In genomic region chr3R:4731828-4732657, dm6 we compare ENCODE assay signal across 1 fruit fly cellular context.
A peak's percentile ranks its signal among the peaks of the same experiment; 100 is the strongest.
TF ChIP-seq lines count a peak whose summit lies in the region.

Gene Nep2, minus strand, starts transcription at chr3R:4731878.

TF ChIP-seq in whole organism, embryonic, 481 proteins besides CTCF, POLR2A, EP300 and RAD21 (continued from another document and continues in another):
- no peak for TF ChIP-seq CG11456 (GFP tag; IDR thresholded peaks at IDR 0.05; lab: Robert Waterston, UW)
- no peak for TF ChIP-seq CG14441 (GFP tag; IDR thresholded peaks at IDR 0.05; lab: Robert Waterston, UW)
- no peak for TF ChIP-seq bowl (GFP tag; IDR thresholded peaks at IDR 0.05; lab: Robert Waterston, UW)
- no peak for TF ChIP-seq jigr1 (GFP tag; IDR thresholded peaks at IDR 0.05; lab: Robert Waterston, UW)
- TF ChIP-seq Mrtf (GFP tag; IDR thresholded peaks at IDR 0.05; lab: Robert Waterston, UW) = no peak
- TF ChIP-seq CG3726 (GFP tag; IDR thresholded peaks at IDR 0.05; lab: Robert Waterston, UW) = no peak
- TF ChIP-seq CG17361 (GFP tag; IDR thresholded peaks at IDR 0.05; lab: Robert Waterston, UW) = peak; percentile 77
- no peak for TF ChIP-seq pros (GFP tag; optimal IDR thresholded peaks at IDR 0.05; lab: Kevin White, UChicago)
- TF ChIP-seq eve (GFP tag; optimal IDR thresholded peaks at IDR 0.05; lab: Kevin White, UChicago) = peak in 1 of 2 experiments; percentile 56
- TF ChIP-seq E2f1 (GFP tag; IDR thresholded peaks at IDR 0.05; lab: Robert Waterston, UW) = no peak
- TF ChIP-seq ind (GFP tag; optimal IDR thresholded peaks at IDR 0.05; lab: Kevin White, UChicago) = peak; percentile 18
- no peak for TF ChIP-seq Ets97D (GFP tag; optimal IDR thresholded peaks at IDR 0.05; lab: Kevin White, UChicago)
- TF ChIP-seq Stat92E (GFP tag; optimal IDR thresholded peaks at IDR 0.05; lab: Kevin White, UChicago) = no peak
- no peak for TF ChIP-seq Vsx1 (GFP tag; optimal IDR thresholded peaks at IDR 0.05; lab: Kevin White, UChicago)
- 0 out of 2 replicates have a peak, but pooled peaks have one; percentile 15 for TF ChIP-seq al (GFP tag; IDR thresholded peaks at IDR 0.05; lab: Robert Waterston, UW)
- TF ChIP-seq aop (GFP tag; IDR thresholded peaks at IDR 0.05; lab: Robert Waterston, UW) = no peak
- no peak for TF ChIP-seq CG12942 (GFP tag; optimal IDR thresholded peaks at IDR 0.05; lab: Kevin White, UChicago)
- no peak for TF ChIP-seq scrt (GFP tag; optimal IDR thresholded peaks at IDR 0.05; lab: Kevin White, UChicago)
- TF ChIP-seq prd (optimal IDR thresholded peaks at IDR 0.05; lab: Kevin White, UChicago) = no peak
- no peak for TF ChIP-seq prd (GFP tag; IDR thresholded peaks at IDR 0.05; lab: Robert Waterston, UW)
- no peak for TF ChIP-seq CG1024 (GFP tag; IDR thresholded peaks at IDR 0.05; lab: Robert Waterston, UW)
- peak; percentile 28 for TF ChIP-seq CG9797 (GFP tag; optimal IDR thresholded peaks at IDR 0.05; lab: Kevin White, UChicago)
- no peak for TF ChIP-seq Abd-B (GFP tag; optimal IDR thresholded peaks at IDR 0.05; lab: Kevin White, UChicago)
- TF ChIP-seq mld (GFP tag; IDR thresholded peaks at IDR 0.05; lab: Robert Waterston, UW; ENCODE audit: partially characterized antibody) = peak; percentile 66; the same call in 2 of the 3 replicates
- no peak for TF ChIP-seq hth (optimal IDR thresholded peaks at IDR 0.05; lab: Kevin White, UChicago)
- no peak for TF ChIP-seq bigmax (GFP tag; optimal IDR thresholded peaks at IDR 0.05; lab: Kevin White, UChicago)
- no peak for TF ChIP-seq B-H2 (GFP tag; optimal IDR thresholded peaks at IDR 0.05; lab: Kevin White, UChicago)
- TF ChIP-seq hkb (optimal IDR thresholded peaks at IDR 0.05; lab: Kevin White, UChicago) = no peak
- TF ChIP-seq hkb (GFP tag; IDR thresholded peaks at IDR 0.05; lab: Robert Waterston, UW) = no peak
- peak; percentile 78 for TF ChIP-seq CG7963 (GFP tag; IDR thresholded peaks at IDR 0.05; lab: Robert Waterston, UW; ENCODE audit: partially characterized antibody)
- peak; percentile 21 for TF ChIP-seq CG1603 (tag; optimal IDR thresholded peaks at IDR 0.05; lab: Kevin White, UChicago)
- TF ChIP-seq dan (GFP tag; IDR thresholded peaks at IDR 0.05; lab: Robert Waterston, UW) = no peak
- peak; percentile 28 for TF ChIP-seq fd96Cb (tag; optimal IDR thresholded peaks at IDR 0.05; lab: Kevin White, UChicago)
- TF ChIP-seq CG4820 (GFP tag; optimal IDR thresholded peaks at IDR 0.05; lab: Kevin White, UChicago) = no peak
- TF ChIP-seq jumu (GFP tag; optimal IDR thresholded peaks at IDR 0.05; lab: Kevin White, UChicago) = no peak
- no peak for TF ChIP-seq CG30431 (GFP tag; optimal IDR thresholded peaks at IDR 0.05; lab: Kevin White, UChicago)
- TF ChIP-seq CG11560 (tag; IDR thresholded peaks at IDR 0.05; lab: Robert Waterston, UW) = no peak
- TF ChIP-seq CG11085 (GFP tag; IDR thresholded peaks at IDR 0.05; lab: Robert Waterston, UW) = no peak
- no peak for TF ChIP-seq Ravus (GFP tag; IDR thresholded peaks at IDR 0.05; lab: Robert Waterston, UW)
- TF ChIP-seq Max (GFP tag; optimal IDR thresholded peaks at IDR 0.05; lab: Kevin White, UChicago) = no peak
- TF ChIP-seq CG13775 (GFP tag; optimal IDR thresholded peaks at IDR 0.05; lab: Kevin White, UChicago) = peak; percentile 37
- TF ChIP-seq ase (GFP tag; IDR thresholded peaks at IDR 0.05; lab: Robert Waterston, UW) = no peak
- no peak for TF ChIP-seq twi (tag; optimal IDR thresholded peaks at IDR 0.05; lab: Kevin White, UChicago)
- no peak for TF ChIP-seq Lpt (GFP tag; optimal IDR thresholded peaks at IDR 0.05; lab: Kevin White, UChicago)
- no peak for TF ChIP-seq oc (tag; optimal IDR thresholded peaks at IDR 0.05; lab: Kevin White, UChicago)
- no peak for TF ChIP-seq insv (GFP tag; optimal IDR thresholded peaks at IDR 0.05; lab: Kevin White, UChicago)
- no peak for TF ChIP-seq CG33213 (GFP tag; optimal IDR thresholded peaks at IDR 0.05; lab: Kevin White, UChicago)
- no peak for TF ChIP-seq dimm (GFP tag; IDR thresholded peaks at IDR 0.05; lab: Robert Waterston, UW)
- no peak for TF ChIP-seq sob (GFP tag; IDR thresholded peaks at IDR 0.05; lab: Robert Waterston, UW)
- peak; percentile 2 for TF ChIP-seq cato (GFP tag; optimal IDR thresholded peaks at IDR 0.05; lab: Kevin White, UChicago; ENCODE audit: borderline replicate concordance)
- TF ChIP-seq sim (GFP tag; IDR thresholded peaks at IDR 0.05; lab: Robert Waterston, UW) = no peak
- TF ChIP-seq kni (GFP tag; optimal IDR thresholded peaks at IDR 0.05; lab: Kevin White, UChicago) = no peak
- no peak for TF ChIP-seq HmgZ (tag; optimal IDR thresholded peaks at IDR 0.05; lab: Kevin White, UChicago)
- TF ChIP-seq bab2 (GFP tag; optimal IDR thresholded peaks at IDR 0.05; lab: Kevin White, UChicago) = peak; percentile 5
- TF ChIP-seq Pdp1 (GFP tag; optimal IDR thresholded peaks at IDR 0.05; lab: Kevin White, UChicago) = peak in 1 of 2 experiments; percentile 16
- TF ChIP-seq CG15269 (tag; optimal IDR thresholded peaks at IDR 0.05; lab: Kevin White, UChicago) = no peak
- no peak for TF ChIP-seq gsb (GFP tag; IDR thresholded peaks at IDR 0.05; lab: Robert Waterston, UW)
- 0 out of 3 replicates have a peak, but pooled peaks have one; percentile 5 for TF ChIP-seq CG11695 (GFP tag; IDR thresholded peaks at IDR 0.05; lab: Robert Waterston, UW)
- no peak for TF ChIP-seq Rx (GFP tag; IDR thresholded peaks at IDR 0.05; lab: Robert Waterston, UW)
- TF ChIP-seq Sox100B (GFP tag; optimal IDR thresholded peaks at IDR 0.05; lab: Kevin White, UChicago) = peak; percentile 65
- peak; percentile 56 for TF ChIP-seq Scr (GFP tag; IDR thresholded peaks at IDR 0.05; lab: Robert Waterston, UW; ENCODE audit: partially characterized antibody)
- no peak for TF ChIP-seq Optix (GFP tag; IDR thresholded peaks at IDR 0.05; lab: Robert Waterston, UW)
- no peak for TF ChIP-seq CG31388 (GFP tag; optimal IDR thresholded peaks at IDR 0.05; lab: Kevin White, UChicago)
- TF ChIP-seq D19A (tag; optimal IDR thresholded peaks at IDR 0.05; lab: Kevin White, UChicago) = peak; percentile 7
- no peak for TF ChIP-seq CG6254 (GFP tag; optimal IDR thresholded peaks at IDR 0.05; lab: Kevin White, UChicago)
- no peak for TF ChIP-seq pnt (GFP tag; optimal IDR thresholded peaks at IDR 0.05; lab: Kevin White, UChicago)
- no peak for TF ChIP-seq ken (GFP tag; IDR thresholded peaks at IDR 0.05; lab: Robert Waterston, UW)
- no peak for TF ChIP-seq Jarid2 (GFP tag; optimal IDR thresholded peaks at IDR 0.05; lab: Kevin White, UChicago)
- peak; percentile 18 for TF ChIP-seq lab (GFP tag; optimal IDR thresholded peaks at IDR 0.05; lab: Kevin White, UChicago)
- no peak for TF ChIP-seq Elba2 (GFP tag; optimal IDR thresholded peaks at IDR 0.05; lab: Kevin White, UChicago)
- TF ChIP-seq CG32767 (GFP tag; IDR thresholded peaks at IDR 0.05; lab: Robert Waterston, UW) = 0 out of 2 replicates have a peak, but pooled peaks have one; percentile 8
- TF ChIP-seq CG6175 (GFP tag; IDR thresholded peaks at IDR 0.05; lab: Robert Waterston, UW) = no peak
- no peak for TF ChIP-seq CG11247 (GFP tag; IDR thresholded peaks at IDR 0.05; lab: Robert Waterston, UW)
- TF ChIP-seq CG18262 (tag; optimal IDR thresholded peaks at IDR 0.05; lab: Kevin White, UChicago) = peak; percentile 44
- no peak for TF ChIP-seq CG3838 (GFP tag; optimal IDR thresholded peaks at IDR 0.05; lab: Kevin White, UChicago)
- no peak for TF ChIP-seq CG34224 (GFP tag; IDR thresholded peaks at IDR 0.05; lab: Robert Waterston, UW; ENCODE audit: partially characterized antibody)
- TF ChIP-seq CG13296 (GFP tag; optimal IDR thresholded peaks at IDR 0.05; lab: Kevin White, UChicago) = no peak
- TF ChIP-seq MBD-R2 (GFP tag; IDR thresholded peaks at IDR 0.05; lab: Robert Waterston, UW) = no peak
- TF ChIP-seq sr (GFP tag; IDR thresholded peaks at IDR 0.05; lab: Robert Waterston, UW) = no peak
- no peak for TF ChIP-seq CG1602 (GFP tag; optimal IDR thresholded peaks at IDR 0.05; lab: Kevin White, UChicago)
- no peak for TF ChIP-seq CG7987 (GFP tag; optimal IDR thresholded peaks at IDR 0.05; lab: Kevin White, UChicago)
- peak; percentile 78 for TF ChIP-seq bbx (GFP tag; IDR thresholded peaks at IDR 0.05; lab: Robert Waterston, UW; ENCODE audit: partially characterized antibody)
- no peak for TF ChIP-seq NC2β (GFP tag; optimal IDR thresholded peaks at IDR 0.05; lab: Kevin White, UChicago)
- no peak for TF ChIP-seq gcm2 (GFP tag; optimal IDR thresholded peaks at IDR 0.05; lab: Kevin White, UChicago)
- peak; percentile 39 for TF ChIP-seq CG7839 (tag; optimal IDR thresholded peaks at IDR 0.05; lab: Kevin White, UChicago)
- TF ChIP-seq zfh1 (GFP tag; IDR thresholded peaks at IDR 0.05; lab: Robert Waterston, UW) = 0 out of 3 replicates have a peak, but pooled peaks have one; percentile 26
- TF ChIP-seq Hr78 (GFP tag; optimal IDR thresholded peaks at IDR 0.05; lab: Kevin White, UChicago) = no peak
- no peak for TF ChIP-seq C15 (GFP tag; IDR thresholded peaks at IDR 0.05; lab: Robert Waterston, UW)
- no peak for TF ChIP-seq CG10147 (GFP tag; optimal IDR thresholded peaks at IDR 0.05; lab: Kevin White, UChicago)
- TF ChIP-seq Hey (tag; optimal IDR thresholded peaks at IDR 0.05; lab: Kevin White, UChicago) = no peak
- TF ChIP-seq D (optimal IDR thresholded peaks at IDR 0.05; lab: Kevin White, UChicago) = no peak
- peak; percentile 29 for TF ChIP-seq D (GFP tag; optimal IDR thresholded peaks at IDR 0.05; lab: Kevin White, UChicago)
- no peak for TF ChIP-seq CkIIα-i1 (GFP tag; IDR thresholded peaks at IDR 0.05; lab: Robert Waterston, UW)
- TF ChIP-seq Nf-YC (tag; optimal IDR thresholded peaks at IDR 0.05; lab: Kevin White, UChicago) = no peak
- no peak for TF ChIP-seq caup (GFP tag; optimal IDR thresholded peaks at IDR 0.05; lab: Kevin White, UChicago; ENCODE audit: severe bottlenecking)
- TF ChIP-seq crp (GFP tag; optimal IDR thresholded peaks at IDR 0.05; lab: Kevin White, UChicago) = no peak
- no peak for TF ChIP-seq Fer2 (tag; optimal IDR thresholded peaks at IDR 0.05; lab: Kevin White, UChicago)
- no peak for TF ChIP-seq Ssrp (tag; optimal IDR thresholded peaks at IDR 0.05; lab: Kevin White, UChicago)
- no peak for TF ChIP-seq CG18599 (GFP tag; optimal IDR thresholded peaks at IDR 0.05; lab: Kevin White, UChicago)
- TF ChIP-seq CG17328 (GFP tag; IDR thresholded peaks at IDR 0.05; lab: Robert Waterston, UW) = no peak
- TF ChIP-seq CG7745 (tag; optimal IDR thresholded peaks at IDR 0.05; lab: Kevin White, UChicago) = no peak
- no peak for TF ChIP-seq CG17186 (GFP tag; optimal IDR thresholded peaks at IDR 0.05; lab: Kevin White, UChicago)
- TF ChIP-seq CG2129 (GFP tag; IDR thresholded peaks at IDR 0.05; lab: Robert Waterston, UW; ENCODE audit: partially characterized antibody) = no peak
- TF ChIP-seq h (optimal IDR thresholded peaks at IDR 0.05; lab: Kevin White, UChicago) = no peak
- TF ChIP-seq dmrt11E (tag; optimal IDR thresholded peaks at IDR 0.05; lab: Kevin White, UChicago) = peak; percentile 1
- TF ChIP-seq stwl (tag; optimal IDR thresholded peaks at IDR 0.05; lab: Kevin White, UChicago) = peak; percentile 70
- no peak for TF ChIP-seq emc (GFP tag; optimal IDR thresholded peaks at IDR 0.05; lab: Kevin White, UChicago)
- peak; percentile 1 for TF ChIP-seq CG9609 (GFP tag; optimal IDR thresholded peaks at IDR 0.05; lab: Kevin White, UChicago)
- no peak for TF ChIP-seq Six4 (GFP tag; optimal IDR thresholded peaks at IDR 0.05; lab: Kevin White, UChicago)
- TF ChIP-seq mirr (GFP tag; optimal IDR thresholded peaks at IDR 0.05; lab: Kevin White, UChicago) = no peak
- TF ChIP-seq usp (GFP tag; optimal IDR thresholded peaks at IDR 0.05; lab: Kevin White, UChicago) = no peak
- TF ChIP-seq dm (GFP tag; optimal IDR thresholded peaks at IDR 0.05; lab: Kevin White, UChicago) = no peak
- no peak for TF ChIP-seq CG10431 (GFP tag; optimal IDR thresholded peaks at IDR 0.05; lab: Kevin White, UChicago)
- peak; percentile 27 for TF ChIP-seq CG2116 (GFP tag; optimal IDR thresholded peaks at IDR 0.05; lab: Kevin White, UChicago)
- no peak for TF ChIP-seq yki (optimal IDR thresholded peaks at IDR 0.05; lab: Kevin White, UChicago)
- no peak for TF ChIP-seq repo (GFP tag; optimal IDR thresholded peaks at IDR 0.05; lab: Kevin White, UChicago)
- TF ChIP-seq CG10462 (GFP tag; optimal IDR thresholded peaks at IDR 0.05; lab: Kevin White, UChicago) = no peak
- no peak for TF ChIP-seq Nf-YB (GFP tag; optimal IDR thresholded peaks at IDR 0.05; lab: Kevin White, UChicago)
- TF ChIP-seq CG15011 (GFP tag; optimal IDR thresholded peaks at IDR 0.05; lab: Kevin White, UChicago) = no peak
- peak; percentile 47 for TF ChIP-seq CG10979 (tag; optimal IDR thresholded peaks at IDR 0.05; lab: Kevin White, UChicago)
- peak; percentile 63 for TF ChIP-seq gfzf (GFP tag; optimal IDR thresholded peaks at IDR 0.05; lab: Kevin White, UChicago)
- no peak for TF ChIP-seq schlank (tag; optimal IDR thresholded peaks at IDR 0.05; lab: Kevin White, UChicago)
- no peak for TF ChIP-seq CG8388 (GFP tag; optimal IDR thresholded peaks at IDR 0.05; lab: Kevin White, UChicago)
- TF ChIP-seq CG8359 (GFP tag; optimal IDR thresholded peaks at IDR 0.05; lab: Kevin White, UChicago; ENCODE audit: borderline replicate concordance) = no peak
- no peak for TF ChIP-seq Trl (optimal IDR thresholded peaks at IDR 0.05; lab: Kevin White, UChicago)
- TF ChIP-seq Trl (GFP tag; optimal IDR thresholded peaks at IDR 0.05; lab: Kevin White, UChicago) = no peak
- TF ChIP-seq CG13123 (GFP tag; optimal IDR thresholded peaks at IDR 0.05; lab: Kevin White, UChicago) = no peak
- TF ChIP-seq CG16815 (GFP tag; optimal IDR thresholded peaks at IDR 0.05; lab: Kevin White, UChicago) = peak; percentile 17
- TF ChIP-seq Usf (GFP tag; optimal IDR thresholded peaks at IDR 0.05; lab: Kevin White, UChicago) = peak; percentile 50
- no peak for TF ChIP-seq pita (GFP tag; optimal IDR thresholded peaks at IDR 0.05; lab: Kevin White, UChicago)
- TF ChIP-seq ERR (GFP tag; optimal IDR thresholded peaks at IDR 0.05; lab: Kevin White, UChicago) = no peak
- no peak for TF ChIP-seq org-1 (GFP tag; optimal IDR thresholded peaks at IDR 0.05; lab: Kevin White, UChicago)
- peak; percentile 47; the same call in 1 of the 2 replicates for TF ChIP-seq CG11696 (GFP tag; IDR thresholded peaks at IDR 0.05; lab: Robert Waterston, UW)
- no peak for TF ChIP-seq peb (GFP tag; IDR thresholded peaks at IDR 0.05; lab: Robert Waterston, UW)
- peak; percentile 16 for TF ChIP-seq grau (tag; optimal IDR thresholded peaks at IDR 0.05; lab: Kevin White, UChicago)
- TF ChIP-seq CG34376 (GFP tag; optimal IDR thresholded peaks at IDR 0.05; lab: Kevin White, UChicago) = no peak
- TF ChIP-seq Gug (GFP tag; IDR thresholded peaks at IDR 0.05; lab: Robert Waterston, UW) = peak; percentile 29; the same call in 3 of the 4 replicates
- no peak for TF ChIP-seq CrebB (tag; optimal IDR thresholded peaks at IDR 0.05; lab: Kevin White, UChicago)
